Fruit fly (Drosophila melanogaster) whole organism, embryonic: ENCODE results near the gene CG32719.

Experiments
- ATbp ChIP-seq: fragments of 200-800 bp; sonication (Bioruptor generic); optimal IDR thresholded peaks from 2 replicates; lab custom pipeline; 2017; ENCODE audit warnings: missing biosample characterization, mild to moderate bottlenecking, missing genetic modification characterization, missing genetic modification reagents
- Aef1 ChIP-seq: fragments of 200-800 bp; sonication (Bioruptor generic); IDR thresholded peaks from 3 replicates; pipeline ENCODE4 v1.3.6; 2022; ENCODE audit warnings: missing biosample characterization, missing genetic modification characterization
- Antp ChIP-seq: fragments of 200-800 bp; sonication (Bioruptor generic); optimal IDR thresholded peaks from 3 replicates; lab custom pipeline; 2016; ENCODE audit warnings: missing biosample characterization, missing genetic modification characterization
- BEAF-32 ChIP-seq: fragments of 200-800 bp; sonication (Bioruptor generic); optimal IDR thresholded peaks from 3 replicates; lab custom pipeline; 2017; ENCODE audit warnings: missing biosample characterization, missing genetic modification characterization, mild to moderate bottlenecking, moderate library complexity, missing genetic modification reagents
- CG10209 ChIP-seq: fragments of 200-800 bp; sonication (Bioruptor generic); optimal IDR thresholded peaks from 3 replicates; lab custom pipeline; 2017; ENCODE audit warnings: missing biosample characterization, mild to moderate bottlenecking, missing genetic modification characterization, missing genetic modification reagents
- CG10321 ChIP-seq: fragments of 200-800 bp; sonication (Bioruptor generic); IDR thresholded peaks from 2 replicates; pipeline ENCODE4 v1.3.6; 2022; ENCODE audit warnings: missing biosample characterization, missing genetic modification characterization
- CG12071 ChIP-seq: fragments of 200-800 bp; sonication (Bioruptor generic); optimal IDR thresholded peaks from 3 replicates; lab custom pipeline; 2018; ENCODE audit warnings: missing biosample characterization, mild to moderate bottlenecking, missing genetic modification characterization
- CG1233 ChIP-seq: fragments of 200-800 bp; sonication (Bioruptor generic); optimal IDR thresholded peaks from 4 replicates; lab custom pipeline; 2018; ENCODE audit warnings: missing biosample characterization, mild to moderate bottlenecking, missing genetic modification characterization
- CG15514 ChIP-seq: fragments of 200-800 bp; sonication (Bioruptor generic); optimal IDR thresholded peaks from 3 replicates; lab custom pipeline; 2017; ENCODE audit warnings: missing biosample characterization, missing genetic modification characterization, mild to moderate bottlenecking, moderate library complexity, missing genetic modification reagents
- CG1603 ChIP-seq: fragments of 200-800 bp; sonication (Bioruptor generic); optimal IDR thresholded peaks from 2 replicates; lab custom pipeline; 2019; ENCODE audit warnings: missing biosample characterization, mild to moderate bottlenecking, missing genetic modification characterization, moderate library complexity
- CG16863 ChIP-seq: fragments of 200-800 bp; sonication (Bioruptor generic); optimal IDR thresholded peaks from 3 replicates; lab custom pipeline; 2016; ENCODE audit warnings: missing biosample characterization, missing genetic modification characterization
- CG17361 ChIP-seq: fragments of 200-800 bp; sonication (Bioruptor generic); IDR thresholded peaks from 3 replicates; pipeline ENCODE4 v1.3.6; 2022; ENCODE audit warnings: missing biosample characterization, missing genetic modification characterization
- CG2678 ChIP-seq: fragments of 200-800 bp; sonication (Bioruptor generic); optimal IDR thresholded peaks from 3 replicates; lab custom pipeline; 2019; ENCODE audit warnings: missing biosample characterization, mild to moderate bottlenecking, missing genetic modification characterization, moderate library complexity
- CG30020 ChIP-seq: fragments of 200-800 bp; optimal IDR thresholded peaks from 2 replicates; lab custom pipeline; 2019; ENCODE audit warnings: missing biosample characterization, mild to moderate bottlenecking, missing genetic modification characterization, moderate library complexity
- CG30403 ChIP-seq: fragments of 200-800 bp; sonication (Bioruptor generic); optimal IDR thresholded peaks from 3 replicates; lab custom pipeline; 2016; ENCODE audit warnings: missing biosample characterization, missing genetic modification characterization
- CG32772 ChIP-seq: fragments of 200-800 bp; sonication (Bioruptor generic); IDR thresholded peaks from 2 replicates; pipeline ENCODE4 v1.3.6; 2022; ENCODE audit warnings: missing biosample characterization, missing genetic modification characterization
- CG3847 ChIP-seq: fragments of 200-800 bp; sonication (Bioruptor generic); IDR thresholded peaks from 2 replicates; pipeline ENCODE4 v1.3.6; 2022; ENCODE audit warnings: missing biosample characterization, missing genetic modification characterization
- CG4424 ChIP-seq: fragments of 200-800 bp; sonication (Bioruptor generic); optimal IDR thresholded peaks from 3 replicates; lab custom pipeline; 2016; ENCODE audit warnings: missing biosample characterization, missing genetic modification characterization
- CG6175 ChIP-seq: fragments of 200-800 bp; sonication (Bioruptor generic); IDR thresholded peaks from 3 replicates; pipeline ENCODE4 v1.3.6; 2022; ENCODE audit warnings: missing biosample characterization, missing genetic modification characterization
- CG6272 ChIP-seq: fragments of 200-800 bp; sonication (Bioruptor generic); IDR thresholded peaks from 2 replicates; pipeline ENCODE4 v1.3.6; 2022; ENCODE audit warnings: missing biosample characterization, missing genetic modification characterization
- CG6791 ChIP-seq: fragments of 200-800 bp; sonication (Bioruptor generic); IDR thresholded peaks from 3 replicates; pipeline ENCODE4 v1.3.6; 2022; ENCODE audit warnings: missing biosample characterization, missing genetic modification characterization; ENCODE audit not compliant: partially characterized antibody
- CG7786 ChIP-seq: fragments of 200-800 bp; sonication (Bioruptor generic); optimal IDR thresholded peaks from 2 replicates; lab custom pipeline; 2016; ENCODE audit warnings: missing biosample characterization, missing genetic modification characterization
- CG8765 ChIP-seq: fragments of 200-800 bp; sonication (Bioruptor generic); IDR thresholded peaks from 2 replicates; pipeline ENCODE4 v1.3.6; 2022; ENCODE audit warnings: missing biosample characterization, missing genetic modification characterization
- CG8924 ChIP-seq: fragments of 200-800 bp; optimal IDR thresholded peaks from 3 replicates; lab custom pipeline; 2019; ENCODE audit warnings: missing biosample characterization, mild to moderate bottlenecking, missing genetic modification characterization, moderate library complexity
- CG9876 ChIP-seq: fragments of 200-800 bp; sonication (Bioruptor generic); optimal IDR thresholded peaks from 2 replicates; lab custom pipeline; 2016; ENCODE audit warnings: missing biosample characterization, missing genetic modification characterization
- CG9932 ChIP-seq: fragments of 200-800 bp; sonication (Bioruptor generic); IDR thresholded peaks from 2 replicates; pipeline ENCODE4 v1.3.6; 2022; ENCODE audit warnings: missing biosample characterization, missing genetic modification characterization
- CoRest ChIP-seq: fragments of 200-800 bp; sonication (Bioruptor generic); optimal IDR thresholded peaks from 3 replicates; lab custom pipeline; 2018; ENCODE audit warnings: missing biosample characterization, mild to moderate bottlenecking, missing genetic modification characterization, moderate library complexity
- Ets65A ChIP-seq: fragments of 200-800 bp; sonication (Bioruptor generic); peaks from one replicate; lab custom pipeline; 2016; ENCODE audit warnings: missing biosample characterization, missing genetic modification characterization
- Fer3 ChIP-seq: fragments of 200-800 bp; sonication (Bioruptor generic); optimal IDR thresholded peaks from 2 replicates; lab custom pipeline; 2018; ENCODE audit warnings: missing biosample characterization, mild to moderate bottlenecking, missing genetic modification characterization, moderate library complexity
- MBD-R2 ChIP-seq: fragments of 200-800 bp; sonication (Bioruptor generic); IDR thresholded peaks from 2 replicates; pipeline ENCODE4 v1.3.6; 2022; ENCODE audit warnings: missing biosample characterization, missing genetic modification characterization
- Ptx1 ChIP-seq: fragments of 200-800 bp; sonication (Bioruptor generic); IDR thresholded peaks from 2 replicates; pipeline ENCODE4 v1.3.6; 2022; ENCODE audit warnings: missing biosample characterization, missing genetic modification characterization
- ap ChIP-seq: fragments of 200-800 bp; sonication (Bioruptor generic); IDR thresholded peaks from 2 replicates; pipeline ENCODE4 v1.3.6; 2022; ENCODE audit warnings: missing biosample characterization, missing genetic modification characterization
- bowl ChIP-seq: fragments of 200-800 bp; sonication (Bioruptor generic); IDR thresholded peaks from 2 replicates; pipeline ENCODE4 v1.3.6; 2022; ENCODE audit warnings: missing biosample characterization, missing genetic modification characterization
- caup ChIP-seq: fragments of 200-800 bp; sonication (Bioruptor generic); optimal IDR thresholded peaks from 3 replicates; lab custom pipeline; 2017; ENCODE audit warnings: missing biosample characterization, mild to moderate bottlenecking, missing genetic modification characterization, moderate library complexity; ENCODE audit not compliant: severe bottlenecking
- croc ChIP-seq: fragments of 200-800 bp; sonication (Bioruptor generic); conservative IDR thresholded peaks from 3 replicates; pipeline ENCODE4 v1.3.6; 2022; ENCODE audit warnings: missing biosample characterization, missing genetic modification characterization
- danr ChIP-seq: fragments of 200-800 bp; sonication (Bioruptor generic); IDR thresholded peaks from 2 replicates; pipeline ENCODE4 v1.3.6; 2022; ENCODE audit warnings: missing biosample characterization, missing genetic modification characterization
- esg ChIP-seq: fragments of 200-800 bp; sonication (Bioruptor generic); conservative IDR thresholded peaks from 2 replicates; pipeline ENCODE4 v1.3.6; 2022; ENCODE audit warnings: missing biosample characterization, missing genetic modification characterization
- gem ChIP-seq: fragments of 200-800 bp; sonication (Bioruptor generic); optimal IDR thresholded peaks from 2 replicates; lab custom pipeline; 2019; ENCODE audit warnings: missing biosample characterization, mild to moderate bottlenecking, missing genetic modification characterization, moderate library complexity
- gsb ChIP-seq: fragments of 200-800 bp; sonication (Bioruptor generic); IDR thresholded peaks from 2 replicates; pipeline ENCODE4 v1.3.6; 2022; ENCODE audit warnings: missing biosample characterization, missing genetic modification characterization
- ind ChIP-seq: fragments of 200-800 bp; sonication (Bioruptor generic); optimal IDR thresholded peaks from 3 replicates; lab custom pipeline; 2016; ENCODE audit warnings: missing biosample characterization, missing genetic modification characterization
- lab ChIP-seq: fragments of 200-800 bp; sonication (Bioruptor generic); optimal IDR thresholded peaks from 3 replicates; lab custom pipeline; 2017; ENCODE audit warnings: missing biosample characterization, missing genetic modification characterization, mild to moderate bottlenecking, moderate library complexity, missing genetic modification reagents
- lilli ChIP-seq: fragments of 200-800 bp; sonication (Bioruptor generic); optimal IDR thresholded peaks from 3 replicates; lab custom pipeline; 2016; ENCODE audit warnings: missing biosample characterization, missing genetic modification characterization
- org-1 ChIP-seq: fragments of 200-800 bp; sonication (Bioruptor generic); optimal IDR thresholded peaks from 2 replicates; lab custom pipeline; 2017; ENCODE audit warnings: missing biosample characterization, missing genetic modification characterization
- phol ChIP-seq: fragments of 200-800 bp; sonication (Bioruptor generic); optimal IDR thresholded peaks from 3 replicates; lab custom pipeline; 2018; ENCODE audit warnings: missing biosample characterization, mild to moderate bottlenecking, missing genetic modification characterization, moderate library complexity
- prd ChIP-seq, 3 experiments: fragments of >200 bp in 2 of 3; fragments of 200-800 bp in 1 of 3; sonication (Bioruptor generic) in 1 of 3; optimal IDR thresholded peaks in 2 of 3; IDR thresholded peaks in 1 of 3; 2 replicates in 2 of 3; 3 replicates in 1 of 3; pipeline versions ENCODE4 v1.3.6 to Lab custom; 2017 to 2022; ENCODE audit warnings: missing biosample characterization in 1 of 3, missing genetic modification characterization in 1 of 3
- scrt ChIP-seq: fragments of 200-800 bp; sonication (Bioruptor generic); optimal IDR thresholded peaks from 2 replicates; lab custom pipeline; 2018; ENCODE audit warnings: missing biosample characterization, mild to moderate bottlenecking, missing genetic modification characterization, moderate library complexity
- sisA ChIP-seq: fragments of 200-800 bp; sonication (Bioruptor generic); IDR thresholded peaks from 2 replicates; pipeline ENCODE4 v1.3.6; 2022; ENCODE audit warnings: missing biosample characterization, missing genetic modification characterization
- slbo ChIP-seq: fragments of 200-800 bp; sonication (Bioruptor generic); IDR thresholded peaks from 2 replicates; pipeline ENCODE4 v1.3.6; 2022; ENCODE audit warnings: missing biosample characterization, missing genetic modification characterization
- slp2 ChIP-seq: fragments of 200-800 bp; sonication (Bioruptor generic); optimal IDR thresholded peaks from 2 replicates; lab custom pipeline; 2016; ENCODE audit warnings: missing biosample characterization, missing genetic modification characterization
- unpg ChIP-seq: fragments of 200-800 bp; sonication (Bioruptor generic); optimal IDR thresholded peaks from 3 replicates; lab custom pipeline; 2018; ENCODE audit warnings: missing biosample characterization, mild to moderate bottlenecking, missing genetic modification characterization, moderate library complexity

Gene CG32719

dm6 chrX:7488254-7488653, 59.5 kb downstream of the CG32719 start (continued):
- TF ChIP-seq CG15514 (GFP tag; lab: Kevin White, UChicago) (peak; percentile 11), bowl (GFP tag; lab: Robert Waterston, UW) (no peak), ap (GFP tag; lab: Robert Waterston, UW) (no peak), Fer3 (peak; percentile 23), CG6791 (no peak), MBD-R2 (GFP tag; lab: Robert Waterston, UW) (no peak), ATbp (GFP tag; lab: Kevin White, UChicago) (peak; percentile 29), CG1603 (tag; lab: Kevin White, UChicago) (peak; percentile 54), CG10209 (GFP tag; lab: Kevin White, UChicago) (peak; percentile 14), CG8765 (GFP tag; lab: Robert Waterston, UW) (0 out of 2 replicates have a peak, but pooled peaks have one; percentile 19), BEAF-32 (GFP tag; lab: Kevin White, UChicago) (no peak), CoRest (tag; lab: Kevin White, UChicago) (peak; percentile 16), slbo (GFP tag; lab: Robert Waterston, UW) (peak; percentile 50), CG9932 (GFP tag; lab: Robert Waterston, UW) (peak; percentile 46), gsb (GFP tag; lab: Robert Waterston, UW) (no peak), CG8924 (tag; lab: Kevin White, UChicago) (peak; percentile 24), Antp (peak; percentile 37), ind (peak; percentile 19), Ets65A (GFP tag; lab: Kevin White, UChicago) (peak; percentile 82), caup (GFP tag; lab: Kevin White, UChicago) (peak; percentile 13), CG9876 (GFP tag; lab: Kevin White, UChicago) (no peak), CG1233 (GFP tag; lab: Kevin White, UChicago) (peak; percentile 1), scrt (peak; percentile 26), CG7786 (GFP tag; lab: Kevin White, UChicago) (peak; percentile 18), CG30403 (peak; percentile 28), gem (tag; lab: Kevin White, UChicago) (peak; percentile 51), croc (no peak), CG12071 (GFP tag; lab: Kevin White, UChicago) (peak; percentile 24), org-1 (peak; percentile 29), phol (peak; percentile 25), CG32772 (GFP tag; lab: Robert Waterston, UW) (no peak), sisA (GFP tag; lab: Robert Waterston, UW) (0 out of 2 replicates have a peak, but pooled peaks have one; percentile 20), unpg (peak; percentile 13), Ptx1 (GFP tag; lab: Robert Waterston, UW) (0 out of 2 replicates have a peak, but pooled peaks have one; percentile 23), lab (GFP tag; lab: Kevin White, UChicago) (peak; percentile 51), CG3847 (GFP tag; lab: Robert Waterston, UW) (0 out of 2 replicates have a peak, but pooled peaks have one; percentile 5), prd (optimal IDR thresholded peaks at IDR 0.05; lab: Kevin White, UChicago) (no peak), prd (GFP tag; IDR thresholded peaks at IDR 0.05; lab: Robert Waterston, UW) (peak; percentile 46; the same call in 2 of the 3 replicates), CG6272 (no peak), slp2 (GFP tag; lab: Kevin White, UChicago) (no peak), Aef1 (peak; percentile 22; the same call in 1 of the 3 replicates), CG2678 (peak; percentile 54), CG4424 (peak; percentile 30), CG6175 (GFP tag; lab: Robert Waterston, UW) (no peak), CG30020 (tag; lab: Kevin White, UChicago) (no peak), danr (GFP tag; lab: Robert Waterston, UW) (no peak), esg (GFP tag; lab: Robert Waterston, UW) (0 out of 2 replicates have a peak, but pooled peaks have one; percentile 16), CG10321 (GFP tag; lab: Robert Waterston, UW) (no peak), CG16863 (GFP tag; lab: Kevin White, UChicago) (no peak), CG17361 (GFP tag; lab: Robert Waterston, UW) (0 out of 3 replicates have a peak, but pooled peaks have one; percentile 25), lilli (GFP tag; lab: Kevin White, UChicago) (peak; percentile 20)
